Worm (Caenorhabditis elegans): ENCODE data around the gene ivd-1.
"Not testable (repeated sequence)": the region's sequence is repeated elsewhere in the genome, so short reads cannot be mapped to it uniquely, and the experiment has no call there.

ivd-1 gene

DNA sequence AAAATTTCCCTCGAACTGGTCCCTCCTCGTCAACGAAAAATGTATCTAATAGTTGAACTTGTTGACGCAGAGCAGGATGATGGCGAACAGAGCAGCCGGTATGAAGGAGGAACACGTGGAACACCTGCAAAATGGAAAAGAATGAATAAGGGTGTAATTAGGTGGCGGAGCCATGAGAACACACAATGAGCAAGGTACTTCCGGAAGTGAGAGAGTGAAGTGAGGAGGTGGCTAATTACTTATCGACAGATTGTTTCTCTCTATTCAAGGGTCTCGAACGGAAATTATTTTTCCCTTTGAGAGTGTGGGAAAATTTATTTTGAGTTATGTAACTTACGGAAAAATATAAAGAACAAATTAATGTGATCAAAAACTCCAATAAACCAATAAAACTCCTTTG lies 4.8 kb upstream of the ivd-1 start:
- TF ChIP-seq him-1 (tag; optimal IDR thresholded peaks at IDR 0.05) (no peak), dao-5 (tag; optimal IDR thresholded peaks at IDR 0.05) (no peak), W03F9.2 (tag; optimal IDR thresholded peaks at IDR 0.05) (no peak)

DNA sequence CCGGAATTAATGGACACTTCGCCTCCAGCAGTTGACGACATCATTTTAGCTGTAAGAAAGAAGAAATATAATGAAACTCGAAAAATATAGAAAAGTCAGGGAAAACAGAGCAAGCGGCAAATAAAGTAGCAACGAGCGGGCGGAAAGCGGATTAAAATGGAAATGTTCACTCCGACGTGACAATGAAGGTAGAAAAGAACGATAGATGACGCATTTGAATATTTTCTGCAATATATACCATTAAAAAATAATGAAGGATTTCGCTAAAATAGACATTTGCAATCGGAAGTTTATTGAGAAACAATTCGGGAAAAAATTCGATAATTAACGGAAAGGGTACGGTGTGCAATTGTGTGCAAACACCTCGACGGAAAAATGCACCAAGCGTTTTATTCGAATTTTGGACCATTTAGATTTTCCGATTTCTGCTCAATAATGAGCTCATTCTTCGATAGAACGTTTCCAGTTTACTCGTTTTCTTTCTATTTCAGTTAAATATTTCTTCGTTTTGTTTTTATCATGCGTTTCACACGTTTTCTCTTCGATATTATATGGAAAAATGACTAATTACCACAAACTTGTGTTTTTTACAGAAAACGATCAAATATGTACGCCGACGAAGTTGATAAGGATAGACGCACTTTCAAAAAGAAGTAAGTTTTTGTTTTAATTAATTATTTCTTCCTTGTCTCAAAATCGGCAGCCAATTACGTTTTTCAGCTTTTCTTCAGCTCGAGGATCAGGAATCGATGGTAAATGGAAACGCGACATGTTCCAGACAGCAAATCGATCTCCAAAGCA lies 2.5 kb upstream of the ivd-1 start, which contains the start of the genes snpn-1 and C02B10.4:
TSS of gene snpn-1 (minus strand) at position 51 of the 801 bp plus-strand sequence.
TSS of gene C02B10.4 (plus strand) at position 594 of the 801 bp plus-strand sequence.
- peak; percentile 52 for TF ChIP-seq W03F9.2 (tag; optimal IDR thresholded peaks at IDR 0.05)
- peak; percentile 15 for TF ChIP-seq him-1 (tag; optimal IDR thresholded peaks at IDR 0.05)
- no peak for TF ChIP-seq dao-5 (tag; optimal IDR thresholded peaks at IDR 0.05)

DNA sequence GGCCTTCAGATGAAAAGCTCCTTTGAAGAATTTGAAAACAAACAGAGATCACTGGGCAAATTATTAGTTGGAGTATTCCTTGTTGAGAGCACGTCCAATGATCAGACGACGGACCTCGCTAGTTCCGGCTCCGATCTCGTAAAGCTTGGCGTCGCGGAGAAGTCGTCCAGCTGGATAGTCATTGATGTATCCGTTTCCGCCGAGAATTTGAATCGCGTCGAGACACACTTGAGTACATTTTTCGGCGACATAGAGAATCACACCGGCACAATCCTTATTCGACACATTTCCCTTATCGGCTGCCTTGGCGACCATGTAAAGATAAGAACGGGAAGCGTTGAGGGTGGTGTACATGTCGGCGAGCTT lies 1.7 kb downstream of the ivd-1 start:
- no peak for TF ChIP-seq W03F9.2 (tag; optimal IDR thresholded peaks at IDR 0.05)
- no peak for TF ChIP-seq him-1 (tag; optimal IDR thresholded peaks at IDR 0.05)
- no peak for TF ChIP-seq dao-5 (tag; optimal IDR thresholded peaks at IDR 0.05)

DNA sequence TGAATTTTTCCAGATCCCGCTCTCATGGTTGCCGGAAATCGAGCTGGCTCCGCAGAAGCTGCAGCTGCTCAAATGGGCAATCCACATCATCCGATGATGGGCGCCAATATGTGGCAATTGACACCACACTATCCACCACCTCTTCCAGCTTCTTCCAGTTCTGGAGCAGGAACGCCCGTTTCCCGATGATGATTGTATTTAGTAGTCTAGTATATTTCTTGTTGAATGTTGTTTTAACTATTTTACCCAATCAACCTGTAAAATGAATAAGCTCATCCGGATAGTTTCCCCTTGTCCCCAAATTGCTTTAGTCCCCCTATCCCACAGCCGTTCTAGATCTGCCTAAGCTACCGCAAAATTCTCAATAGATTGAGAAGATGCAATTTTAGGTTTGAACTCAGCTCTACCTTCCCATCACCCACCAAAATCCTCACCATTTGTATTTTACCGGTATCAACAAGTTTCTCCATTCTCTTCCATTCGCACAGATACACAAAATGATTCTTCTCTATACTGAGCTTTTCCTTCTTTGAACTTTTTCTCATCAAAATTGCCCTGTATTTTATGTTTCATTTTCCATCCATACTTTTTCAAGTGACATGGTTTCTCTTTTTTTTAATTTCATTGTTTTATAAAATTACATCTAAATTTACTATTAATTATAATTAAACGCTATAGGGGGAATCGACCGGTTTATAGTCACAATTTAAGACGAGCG lies 2.3 kb downstream of the ivd-1 start:
- no peak for TF ChIP-seq W03F9.2 (tag; optimal IDR thresholded peaks at IDR 0.05)
- TF ChIP-seq dao-5 (tag; optimal IDR thresholded peaks at IDR 0.05) = no peak
- TF ChIP-seq him-1 (tag; optimal IDR thresholded peaks at IDR 0.05) = no peak

DNA sequence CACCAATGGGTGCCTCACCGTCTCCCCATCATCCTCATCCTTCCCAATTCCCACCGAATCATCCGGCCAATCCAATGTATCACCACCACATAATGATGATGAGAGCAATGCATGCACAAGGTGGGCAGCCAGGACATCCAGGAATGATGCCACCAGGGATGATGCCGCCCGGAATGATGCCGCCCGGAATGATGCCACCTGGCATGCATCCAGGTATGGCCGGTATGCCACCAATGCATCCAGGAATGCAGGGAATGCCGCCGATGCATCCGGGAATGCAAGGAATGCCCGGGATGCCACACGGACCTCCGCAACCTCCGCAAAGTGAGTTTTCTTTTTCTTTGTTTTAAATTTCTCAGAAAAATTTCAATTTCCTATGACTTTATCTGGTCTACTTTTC lies 2.9 kb downstream of the ivd-1 start:
- TF ChIP-seq W03F9.2 (tag; optimal IDR thresholded peaks at IDR 0.05) = no peak
- no peak for TF ChIP-seq him-1 (tag; optimal IDR thresholded peaks at IDR 0.05)
- TF ChIP-seq dao-5 (tag; optimal IDR thresholded peaks at IDR 0.05) = no peak

DNA sequence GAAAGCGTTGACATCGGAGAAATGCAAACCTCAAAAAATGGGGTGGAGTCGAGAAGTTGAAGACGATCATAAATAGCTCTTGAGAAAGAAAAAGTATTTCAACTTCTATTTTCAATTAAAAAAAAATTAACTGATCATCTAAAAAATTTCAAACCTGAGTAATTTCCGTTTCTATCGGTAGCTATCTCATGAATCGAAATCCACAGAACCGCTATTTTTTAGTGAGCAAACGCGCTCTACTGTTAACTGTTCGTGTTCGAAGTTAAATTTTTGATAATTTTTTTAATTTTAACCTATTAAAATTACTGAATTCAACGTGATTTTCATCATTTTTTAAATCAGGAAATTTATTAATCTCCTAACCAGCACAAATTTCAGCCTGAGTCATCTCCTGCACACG lies 4.8 kb downstream of the ivd-1 start:
- TF ChIP-seq him-1 (tag; optimal IDR thresholded peaks at IDR 0.05) = no peak

DNA sequence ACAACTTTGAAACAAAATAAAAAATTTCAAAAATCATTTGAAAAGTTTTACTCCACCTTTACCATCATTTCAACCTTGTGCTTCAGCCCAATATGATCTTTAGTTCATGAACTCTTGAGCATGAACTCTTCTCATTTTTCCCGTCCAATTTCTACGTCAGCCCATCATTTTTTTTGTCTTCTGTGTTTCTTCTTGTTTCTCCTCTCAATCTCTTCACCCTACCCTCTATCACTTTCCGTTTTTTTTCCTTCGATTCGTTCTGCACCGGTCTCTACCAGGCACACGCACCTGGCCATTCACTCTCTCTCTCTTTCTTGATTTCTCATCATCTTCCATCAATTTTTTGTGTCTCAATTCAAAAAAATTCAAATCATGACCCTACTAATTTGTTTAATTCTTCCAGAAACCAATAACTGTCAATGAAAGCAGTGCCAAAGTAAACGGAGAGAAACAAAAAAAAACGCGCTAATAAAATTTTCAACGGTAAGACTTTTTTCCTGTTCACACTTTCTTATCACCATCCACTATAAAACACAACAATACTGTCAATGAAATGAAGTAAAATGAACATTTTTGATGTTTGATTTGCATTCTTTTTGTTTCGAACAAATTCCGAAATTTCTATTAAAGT lies 5.6 kb downstream of the ivd-1 start, which contains the start of gene pygo-1:
TSS of gene pygo-1 (plus strand) at position 404 of the 631 bp plus-strand sequence.
- TF ChIP-seq dao-5 (tag; optimal IDR thresholded peaks at IDR 0.05) (no peak), him-1 (tag; optimal IDR thresholded peaks at IDR 0.05) (no peak), W03F9.2 (tag; optimal IDR thresholded peaks at IDR 0.05) (no peak)

DNA sequence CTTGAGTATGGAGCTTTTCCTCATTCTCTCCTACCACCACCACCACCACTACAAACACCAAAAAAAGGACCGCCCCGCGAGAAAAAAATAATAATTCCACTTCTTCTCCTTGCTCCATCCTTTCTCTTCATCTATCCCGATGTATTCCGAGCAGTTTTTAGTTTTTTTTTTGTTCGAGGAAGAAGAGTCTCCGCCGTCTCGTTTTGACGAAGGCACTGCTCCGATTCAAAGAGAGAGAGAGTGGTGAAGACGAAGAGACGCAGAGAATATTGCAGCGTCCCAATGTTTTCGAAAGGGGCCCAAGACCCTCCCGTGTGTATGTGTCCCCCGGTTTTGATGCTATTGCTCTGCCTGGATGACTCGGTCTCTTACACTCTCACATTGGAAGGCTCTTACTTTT lies 7.5 kb downstream of the ivd-1 start:
- no peak for TF ChIP-seq dao-5 (tag; optimal IDR thresholded peaks at IDR 0.05)
- TF ChIP-seq W03F9.2 (tag; optimal IDR thresholded peaks at IDR 0.05) = no peak
- no peak for TF ChIP-seq him-1 (tag; optimal IDR thresholded peaks at IDR 0.05)

DNA sequence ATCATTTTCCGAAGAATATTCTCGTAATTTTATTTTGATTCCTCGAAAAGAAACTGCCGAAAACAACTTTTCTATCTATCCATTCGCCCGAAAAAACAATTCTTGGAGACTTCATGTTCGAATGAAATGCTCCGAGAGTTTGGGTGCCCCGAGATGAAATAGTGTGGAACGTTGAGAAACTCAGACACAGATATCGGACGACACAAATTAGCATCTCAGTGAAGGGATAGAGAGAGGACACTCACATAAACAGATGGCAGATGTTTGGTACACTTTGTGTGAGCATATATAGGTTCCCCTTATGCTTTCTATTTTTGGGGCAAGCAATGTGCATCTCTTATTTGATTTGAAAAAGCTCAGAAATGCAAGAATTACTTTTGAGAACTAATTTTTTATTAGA lies 9.8 kb downstream of the ivd-1 start:
- TF ChIP-seq W03F9.2 (tag; optimal IDR thresholded peaks at IDR 0.05) = no peak
- TF ChIP-seq dao-5 (tag; optimal IDR thresholded peaks at IDR 0.05) = no peak
- no peak for TF ChIP-seq him-1 (tag; optimal IDR thresholded peaks at IDR 0.05)

DNA sequence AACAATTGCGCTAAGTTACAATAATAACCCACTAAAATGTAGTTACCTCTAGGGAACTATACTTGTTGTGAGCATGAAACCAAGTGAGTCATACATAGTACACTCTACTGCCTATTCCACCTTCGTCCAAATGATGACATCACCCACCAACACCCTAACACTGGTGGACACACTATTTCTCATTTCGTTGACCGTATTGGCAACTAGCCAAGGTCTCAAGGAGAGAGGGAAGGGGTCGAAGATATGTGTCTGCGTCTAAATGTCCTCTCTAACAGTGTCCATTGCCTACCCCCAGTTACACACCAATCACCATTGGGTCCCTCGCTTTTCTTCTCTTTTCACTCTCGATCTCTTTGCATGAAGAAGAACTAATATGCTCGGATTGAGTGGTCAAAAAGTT lies 10.7 kb downstream of the ivd-1 start:
- TF ChIP-seq him-1 (tag; optimal IDR thresholded peaks at IDR 0.05) (no peak), dao-5 (tag; optimal IDR thresholded peaks at IDR 0.05) (no peak), W03F9.2 (tag; optimal IDR thresholded peaks at IDR 0.05) (no peak)

DNA sequence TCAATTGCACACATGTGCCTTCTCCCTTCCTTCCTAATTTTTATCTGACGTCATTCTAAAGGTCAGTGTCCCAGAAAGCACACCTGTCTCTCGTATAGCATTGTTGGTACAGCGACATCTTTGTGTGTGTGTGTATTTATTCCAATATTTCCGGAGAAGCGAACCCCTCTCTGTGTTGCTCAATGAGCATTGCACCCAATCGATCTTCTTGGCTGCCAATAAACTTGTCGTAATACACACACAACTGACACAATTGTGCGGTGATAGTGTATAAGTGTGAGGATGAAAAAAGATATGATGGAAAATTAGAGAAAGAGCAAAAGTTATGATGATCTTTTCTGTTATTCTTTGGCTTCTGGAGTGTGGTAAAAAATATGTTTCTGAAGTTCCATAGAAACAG lies 12.1 kb downstream of the ivd-1 start:
- no peak for TF ChIP-seq him-1 (tag; optimal IDR thresholded peaks at IDR 0.05)
- TF ChIP-seq dao-5 (tag; optimal IDR thresholded peaks at IDR 0.05) = no peak
- no peak for TF ChIP-seq W03F9.2 (tag; optimal IDR thresholded peaks at IDR 0.05)

DNA sequence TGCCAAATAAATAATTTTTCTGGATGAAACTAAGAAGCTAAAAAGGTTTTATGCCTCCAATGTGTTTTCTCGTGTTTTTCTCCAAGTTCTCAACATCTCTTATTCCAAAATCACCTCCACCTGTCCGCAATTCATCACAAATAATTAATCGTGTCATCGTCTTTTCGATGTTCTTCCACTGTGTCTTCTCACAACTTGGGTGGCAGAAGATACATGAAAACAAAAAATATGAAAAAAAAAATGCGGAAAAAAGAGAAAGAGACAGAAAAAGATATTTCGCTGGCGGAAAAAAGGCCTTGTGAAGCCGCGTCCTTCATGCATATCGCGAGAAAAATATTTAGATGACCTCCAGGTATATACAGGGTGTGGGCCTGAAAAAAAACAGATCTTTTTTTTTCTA lies 14.8 kb downstream of the ivd-1 start:
- TF ChIP-seq him-1 (tag; optimal IDR thresholded peaks at IDR 0.05) = no peak
- TF ChIP-seq dao-5 (tag; optimal IDR thresholded peaks at IDR 0.05) = no peak
- no peak for TF ChIP-seq W03F9.2 (tag; optimal IDR thresholded peaks at IDR 0.05)

DNA sequence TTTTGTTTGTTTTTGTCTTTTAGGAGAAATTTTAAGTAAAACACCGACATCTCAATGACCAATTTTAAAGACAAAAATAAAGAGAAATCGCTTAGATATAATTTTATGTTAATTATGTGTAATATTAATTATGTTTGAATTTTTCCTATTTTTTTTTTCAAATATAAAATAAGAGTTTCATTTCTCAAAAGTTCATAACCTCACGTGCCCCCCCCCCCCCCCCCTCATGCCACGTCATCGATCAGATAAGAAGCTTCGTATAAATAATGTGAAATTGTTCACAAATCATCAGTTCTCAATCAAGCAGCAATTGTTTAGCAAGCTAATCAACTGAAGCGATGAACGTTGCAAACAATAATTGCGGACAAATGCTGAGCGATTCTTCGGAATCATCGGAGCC lies 18.1 kb downstream of the ivd-1 start, which contains the start of gene C02B10.6:
TSS of gene C02B10.6 (plus strand) at position 301 of the 400 bp plus-strand sequence.
- TF ChIP-seq him-1, dao-5, W03F9.2 (tag; optimal IDR thresholded peaks at IDR 0.05): not testable (repeated sequence)

DNA sequence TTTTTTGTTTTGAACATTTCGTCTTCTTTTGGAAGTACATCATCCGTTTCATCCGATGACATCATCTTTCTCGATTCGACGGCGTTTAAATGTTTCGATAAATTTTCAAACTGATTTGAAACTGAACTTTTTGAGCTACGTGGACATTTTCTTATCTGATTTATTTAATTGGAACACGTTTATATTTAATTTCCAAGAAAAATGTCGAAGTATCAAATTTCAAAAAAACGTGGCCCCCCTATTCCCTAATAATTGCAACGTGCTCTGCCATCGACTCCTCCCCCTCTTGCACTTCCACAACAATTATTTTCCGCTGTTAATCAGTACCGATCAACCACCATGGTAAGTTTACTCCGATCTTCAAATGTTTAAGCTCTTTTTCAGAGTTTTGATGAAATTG lies 20.1 kb downstream of the ivd-1 start, which contains the start of the genes R13H9.6 and rmd-6:
TSS of gene R13H9.6 (minus strand) at position 101 of the 400 bp plus-strand sequence.
TSS of gene rmd-6 (plus strand) at position 305 of the 400 bp plus-strand sequence.
- not testable (repeated sequence) for TF ChIP-seq W03F9.2, him-1, dao-5 (tag; optimal IDR thresholded peaks at IDR 0.05)
